Fruit fly (Drosophila melanogaster) whole organism, embryonic: ENCODE measurements around the gene CG7656.

Source experiments
- Antp ChIP-seq: fragments of 200-800 bp; sonication (Bioruptor generic); optimal IDR thresholded peaks from 3 replicates; lab custom pipeline; 2016; ENCODE audit warnings: missing biosample characterization, missing genetic modification characterization
- Awh ChIP-seq: fragments of 200-800 bp; sonication (Bioruptor generic); IDR thresholded peaks from 2 replicates; pipeline ENCODE4, ENCODE4 v1.3.6; 2022; ENCODE audit warnings: missing biosample characterization, missing genetic modification characterization
- B-H2 ChIP-seq: fragments of 200-800 bp; sonication (Bioruptor generic); optimal IDR thresholded peaks from 2 replicates; lab custom pipeline; 2018; ENCODE audit warnings: missing biosample characterization, mild to moderate bottlenecking, missing genetic modification characterization
- BEAF-32 ChIP-seq: fragments of 200-800 bp; sonication (Bioruptor generic); optimal IDR thresholded peaks from 3 replicates; lab custom pipeline; 2017; ENCODE audit warnings: missing biosample characterization, missing genetic modification characterization, mild to moderate bottlenecking, moderate library complexity, missing genetic modification reagents
- C15 ChIP-seq: fragments of 200-800 bp; sonication (Bioruptor generic); IDR thresholded peaks from 3 replicates; pipeline ENCODE4 v1.3.6; 2022; ENCODE audit warnings: missing biosample characterization, missing genetic modification characterization
- CG1024 ChIP-seq: fragments of 200-800 bp; sonication (Bioruptor generic); IDR thresholded peaks from 2 replicates; pipeline ENCODE4 v1.3.6; 2022; ENCODE audit warnings: missing biosample characterization, missing genetic modification characterization
- CG11247 ChIP-seq: fragments of 200-800 bp; sonication (Bioruptor generic); IDR thresholded peaks from 2 replicates; pipeline ENCODE4 v1.3.6; 2022; ENCODE audit warnings: missing biosample characterization, missing genetic modification characterization
- CG11696 ChIP-seq: fragments of 200-800 bp; sonication (Bioruptor generic); IDR thresholded peaks from 2 replicates; pipeline ENCODE4 v1.3.6; 2022; ENCODE audit warnings: missing biosample characterization, missing genetic modification characterization
- CG12769 ChIP-seq: fragments of 200-800 bp; sonication (Bioruptor generic); optimal IDR thresholded peaks from 2 replicates; lab custom pipeline; 2019; ENCODE audit warnings: missing biosample characterization, mild to moderate bottlenecking, missing genetic modification characterization, moderate library complexity
- CG13123 ChIP-seq: fragments of 200-800 bp; sonication (Bioruptor generic); optimal IDR thresholded peaks from 2 replicates; lab custom pipeline; 2016; ENCODE audit warnings: missing biosample characterization, missing genetic modification characterization
- CG17568 ChIP-seq: fragments of 200-800 bp; sonication (Bioruptor generic); optimal IDR thresholded peaks from 2 replicates; lab custom pipeline; 2018; ENCODE audit warnings: missing biosample characterization, mild to moderate bottlenecking, missing genetic modification characterization, moderate library complexity
- CG17829 ChIP-seq: fragments of 200-800 bp; optimal IDR thresholded peaks from 2 replicates; lab custom pipeline; 2019; ENCODE audit warnings: missing biosample characterization, mild to moderate bottlenecking, missing genetic modification characterization, moderate library complexity
- CG42726 ChIP-seq: fragments of 200-800 bp; sonication (Bioruptor generic); IDR thresholded peaks from 2 replicates; pipeline ENCODE4 v1.3.6; 2022; ENCODE audit warnings: missing biosample characterization, missing genetic modification characterization; ENCODE audit not compliant: partially characterized antibody
- CG43689 ChIP-seq: fragments of 200-800 bp; sonication (Bioruptor generic); IDR thresholded peaks from 2 replicates; pipeline ENCODE4 v1.3.6; 2022; ENCODE audit warnings: missing biosample characterization, missing genetic modification characterization
- CG5953 ChIP-seq: fragments of 200-800 bp; sonication (Bioruptor generic); IDR thresholded peaks from 2 replicates; pipeline ENCODE4 v1.3.6; 2022; ENCODE audit warnings: missing biosample characterization, missing genetic modification characterization
- CG6813 ChIP-seq: fragments of 200-800 bp; sonication (Bioruptor generic); optimal IDR thresholded peaks from 2 replicates; lab custom pipeline; 2017; ENCODE audit warnings: missing biosample characterization, missing genetic modification characterization, mild to moderate bottlenecking, moderate library complexity, missing genetic modification reagents
- CG7786 ChIP-seq: fragments of 200-800 bp; sonication (Bioruptor generic); optimal IDR thresholded peaks from 2 replicates; lab custom pipeline; 2016; ENCODE audit warnings: missing biosample characterization, missing genetic modification characterization
- CG7928 ChIP-seq: fragments of 200-800 bp; sonication (Bioruptor generic); optimal IDR thresholded peaks from 2 replicates; lab custom pipeline; 2017; ENCODE audit warnings: missing biosample characterization, mild to moderate bottlenecking, missing genetic modification characterization
- CG7987 ChIP-seq: fragments of 200-800 bp; sonication (Bioruptor generic); optimal IDR thresholded peaks from 2 replicates; lab custom pipeline; 2018; ENCODE audit warnings: missing biosample characterization, mild to moderate bottlenecking, missing genetic modification characterization, moderate library complexity
- CG8089 ChIP-seq: fragments of 200-800 bp; sonication (Bioruptor generic); optimal IDR thresholded peaks from 3 replicates; lab custom pipeline; 2016; ENCODE audit warnings: missing biosample characterization, missing genetic modification characterization
- CoRest ChIP-seq: fragments of 200-800 bp; sonication (Bioruptor generic); optimal IDR thresholded peaks from 3 replicates; lab custom pipeline; 2018; ENCODE audit warnings: missing biosample characterization, mild to moderate bottlenecking, missing genetic modification characterization, moderate library complexity
- Dfd ChIP-seq, 2 experiments: fragments of >200 bp; optimal IDR thresholded peaks; 2 replicates each; lab custom pipeline; 2017; ENCODE audit warnings: missing biosample characterization in 2 of 2, missing genetic modification characterization in 2 of 2
- GATAe ChIP-seq: fragments of 200-800 bp; sonication (Bioruptor generic); conservative IDR thresholded peaks from 2 replicates; pipeline ENCODE4 v1.3.6; 2022; ENCODE audit warnings: missing biosample characterization, missing genetic modification characterization
- Gsc ChIP-seq: fragments of 200-800 bp; sonication (Bioruptor generic); IDR thresholded peaks from 2 replicates; pipeline ENCODE4 v1.3.6; 2022; ENCODE audit warnings: missing biosample characterization, missing genetic modification characterization
- H2.0 ChIP-seq: fragments of 200-800 bp; sonication (Bioruptor generic); IDR thresholded peaks from 2 replicates; pipeline ENCODE4 v1.3.6; 2022; ENCODE audit warnings: missing biosample characterization, missing genetic modification characterization
- HLH3B ChIP-seq: fragments of 200-800 bp; sonication (Bioruptor generic); IDR thresholded peaks from 2 replicates; pipeline ENCODE4 v1.3.6; 2022; ENCODE audit warnings: missing biosample characterization, missing genetic modification characterization
- Kr ChIP-seq: fragments of 200-800 bp; sonication (Bioruptor generic); optimal IDR thresholded peaks from 2 replicates; lab custom pipeline; 2017; ENCODE audit warnings: missing biosample characterization, mild to moderate bottlenecking, missing genetic modification characterization
- Opbp ChIP-seq: fragments of 200-800 bp; sonication (Bioruptor generic); IDR thresholded peaks from 3 replicates; pipeline ENCODE4 v1.3.6; 2022; ENCODE audit warnings: missing biosample characterization, missing genetic modification characterization; ENCODE audit not compliant: partially characterized antibody
- PHDP ChIP-seq: fragments of 200-800 bp; sonication (Bioruptor generic); optimal IDR thresholded peaks from 3 replicates; lab custom pipeline; 2018; ENCODE audit warnings: missing biosample characterization, mild to moderate bottlenecking, missing genetic modification characterization, moderate library complexity
- Poxn ChIP-seq: fragments of 200-800 bp; sonication (Bioruptor generic); IDR thresholded peaks from 2 replicates; pipeline ENCODE4 v1.3.6; 2022; ENCODE audit warnings: missing biosample characterization, missing genetic modification characterization
- Sox100B ChIP-seq: fragments of 200-800 bp; sonication (Bioruptor generic); optimal IDR thresholded peaks from 3 replicates; lab custom pipeline; 2018; ENCODE audit warnings: missing biosample characterization, mild to moderate bottlenecking, missing genetic modification characterization
- Stat92E ChIP-seq, 3 experiments: fragments of >200 bp in 2 of 3; fragments of 200-800 bp in 1 of 3; sonication (Bioruptor generic) in 1 of 3; optimal IDR thresholded peaks; 2 replicates each; lab custom pipeline; 2017 to 2019; ENCODE audit warnings: missing biosample characterization in 3 of 3, missing genetic modification characterization in 3 of 3, mild to moderate bottlenecking in 1 of 3, moderate library complexity in 1 of 3
- TFAM ChIP-seq: fragments of 200-800 bp; sonication (Bioruptor generic); optimal IDR thresholded peaks from 2 replicates; lab custom pipeline; 2017; ENCODE audit warnings: missing biosample characterization, missing genetic modification characterization, inconsistent platforms
- Taf1 ChIP-seq: fragments of 200-800 bp; sonication (Bioruptor generic); IDR thresholded peaks from 2 replicates; pipeline ENCODE4 v1.3.6; 2022; ENCODE audit warnings: missing biosample characterization, missing genetic modification characterization
- Xbp1 ChIP-seq: fragments of 200-800 bp; sonication (Bioruptor generic); optimal IDR thresholded peaks from 3 replicates; lab custom pipeline; 2016; ENCODE audit warnings: missing biosample characterization, mild to moderate bottlenecking, missing genetic modification characterization
- YL-1 ChIP-seq: fragments of 200-800 bp; sonication (Bioruptor generic); optimal IDR thresholded peaks from 3 replicates; lab custom pipeline; 2017; ENCODE audit warnings: missing biosample characterization, mild to moderate bottlenecking, missing genetic modification characterization
- cwo ChIP-seq: fragments of 200-800 bp; sonication (Bioruptor generic); optimal IDR thresholded peaks from 3 replicates; lab custom pipeline; 2017; ENCODE audit warnings: missing biosample characterization, missing genetic modification characterization, mild to moderate bottlenecking, moderate library complexity, missing genetic modification reagents
- dan ChIP-seq: fragments of 200-800 bp; sonication (Bioruptor generic); IDR thresholded peaks from 2 replicates; pipeline ENCODE4 v1.3.6; 2022; ENCODE audit warnings: missing biosample characterization, missing genetic modification characterization
- en ChIP-seq: fragments of 200-800 bp; sonication (Bioruptor generic); optimal IDR thresholded peaks from 2 replicates; lab custom pipeline; 2016; ENCODE audit warnings: missing biosample characterization, missing genetic modification characterization
- eyg ChIP-seq: fragments of 200-800 bp; sonication (Bioruptor generic); optimal IDR thresholded peaks from 3 replicates; lab custom pipeline; 2016; ENCODE audit warnings: missing biosample characterization, missing genetic modification characterization
- gfzf ChIP-seq: fragments of 200-800 bp; sonication (Bioruptor generic); optimal IDR thresholded peaks from 2 replicates; lab custom pipeline; 2016; ENCODE audit warnings: missing biosample characterization, mild to moderate bottlenecking, missing genetic modification characterization, moderate library complexity
- gro ChIP-seq: fragments of 200-800 bp; sonication (Bioruptor generic); optimal IDR thresholded peaks from 2 replicates; lab custom pipeline; 2016; ENCODE audit warnings: missing biosample characterization, missing genetic modification characterization
- maf-S ChIP-seq: fragments of 200-800 bp; sonication (Bioruptor generic); optimal IDR thresholded peaks from 2 replicates; lab custom pipeline; 2016; ENCODE audit warnings: missing biosample characterization, missing genetic modification characterization
- mirr ChIP-seq: fragments of 200-800 bp; sonication (Bioruptor generic); optimal IDR thresholded peaks from 3 replicates; lab custom pipeline; 2018; ENCODE audit warnings: missing biosample characterization, mild to moderate bottlenecking, missing genetic modification characterization
- pho ChIP-seq: fragments of 200-800 bp; sonication (Bioruptor generic); optimal IDR thresholded peaks from 2 replicates; lab custom pipeline; 2016; ENCODE audit warnings: missing biosample characterization, missing genetic modification characterization
- phol ChIP-seq: fragments of 200-800 bp; sonication (Bioruptor generic); optimal IDR thresholded peaks from 3 replicates; lab custom pipeline; 2018; ENCODE audit warnings: missing biosample characterization, mild to moderate bottlenecking, missing genetic modification characterization, moderate library complexity
- repo ChIP-seq: fragments of 200-800 bp; sonication (Bioruptor generic); optimal IDR thresholded peaks from 2 replicates; lab custom pipeline; 2016; ENCODE audit warnings: missing biosample characterization, missing genetic modification characterization
- stwl ChIP-seq: fragments of 200-800 bp; sonication (Bioruptor generic); optimal IDR thresholded peaks from 3 replicates; lab custom pipeline; 2018; ENCODE audit warnings: missing biosample characterization, mild to moderate bottlenecking, missing genetic modification characterization, moderate library complexity
- tna ChIP-seq: fragments of 200-800 bp; sonication (Bioruptor generic); IDR thresholded peaks from 2 replicates; pipeline ENCODE4 v1.3.6; 2022; ENCODE audit warnings: missing biosample characterization, missing genetic modification characterization; ENCODE audit not compliant: partially characterized antibody
- twi ChIP-seq: fragments of 200-800 bp; optimal IDR thresholded peaks from 2 replicates; lab custom pipeline; 2019; ENCODE audit warnings: missing biosample characterization, mild to moderate bottlenecking, missing genetic modification characterization, moderate library complexity

CG7656 gene

dm6 chr3L:15592536-15593260, 4.7 kb upstream of the CG7656 start:
- TF ChIP-seq CG11247 (no peak), HLH3B (peak; percentile 48), Poxn (no peak), phol (tag; lab: Kevin White, UChicago) (peak; percentile 60), H2.0 (GFP tag; lab: Robert Waterston, UW) (peak; percentile 16; the same call in 1 of the 2 replicates), Taf1 (GFP tag; lab: Robert Waterston, UW) (no peak), CoRest (tag; lab: Kevin White, UChicago) (peak; percentile 76), GATAe (GFP tag; lab: Robert Waterston, UW) (no peak), Stat92E (GFP tag; optimal IDR thresholded peaks at IDR 0.05; lab: Kevin White, UChicago) (no peak), Gsc (GFP tag; lab: Robert Waterston, UW) (no peak), CG17568 (no peak), pho (GFP tag; lab: Kevin White, UChicago) (no peak), mirr (no peak), maf-S (no peak), TFAM (GFP tag; lab: Kevin White, UChicago) (no peak), Opbp (GFP tag; lab: Robert Waterston, UW) (no peak), cwo (GFP tag; lab: Kevin White, UChicago) (peak; percentile 29), Antp (GFP tag; lab: Kevin White, UChicago) (no peak), dan (GFP tag; lab: Robert Waterston, UW) (no peak), CG13123 (GFP tag; lab: Kevin White, UChicago) (no peak), CG6813 (GFP tag; lab: Kevin White, UChicago) (peak; percentile 40), CG43689 (no peak), Dfd (GFP tag; optimal IDR thresholded peaks at IDR 0.05; lab: Kevin White, UChicago) (no peak), en (no peak), tna (no peak), BEAF-32 (no peak), CG17829 (tag; lab: Kevin White, UChicago) (peak; percentile 65), CG42726 (GFP tag; lab: Robert Waterston, UW) (no peak), CG7786 (GFP tag; lab: Kevin White, UChicago) (no peak), CG11696 (GFP tag; lab: Robert Waterston, UW) (peak; percentile 81), PHDP (peak; percentile 75), CG1024 (GFP tag; lab: Robert Waterston, UW) (no peak), C15 (no peak), repo (GFP tag; lab: Kevin White, UChicago) (no peak), B-H2 (GFP tag; lab: Kevin White, UChicago) (no peak), Kr (GFP tag; lab: Kevin White, UChicago) (no peak), Awh (GFP tag; lab: Robert Waterston, UW) (peak; percentile 12; the same call in 1 of the 2 replicates), stwl (tag; lab: Kevin White, UChicago) (no peak), CG5953 (no peak), YL-1 (GFP tag; lab: Kevin White, UChicago) (no peak), gfzf (GFP tag; lab: Kevin White, UChicago) (no peak), eyg (GFP tag; lab: Kevin White, UChicago) (no peak), Xbp1 (GFP tag; lab: Kevin White, UChicago) (no peak), CG7928 (GFP tag; lab: Kevin White, UChicago) (no peak), Sox100B (GFP tag; lab: Kevin White, UChicago) (peak; percentile 76), CG8089 (GFP tag; lab: Kevin White, UChicago) (no peak), CG12769 (tag; lab: Kevin White, UChicago) (no peak), twi (tag; lab: Kevin White, UChicago) (no peak), CG7987 (GFP tag; lab: Kevin White, UChicago) (no peak), gro (no peak)
